Worm (Caenorhabditis elegans) whole organism, L1 larva: ENCODE results near the gene oac-59.

Experiments
- C04F5.9 ChIP-seq: sonication (generic microtip); optimal IDR thresholded peaks from 2 replicates; lab custom pipeline; 2016; ENCODE audit warnings: missing genetic modification characterization, missing compliant biosample characterization
- F16B12.6 ChIP-seq: fragments of 150-350 bp; optimal IDR thresholded peaks from 2 replicates; lab custom pipeline; 2014; ENCODE audit warnings: missing biosample characterization, missing genetic modification characterization
- Y116A8C.19 ChIP-seq: sonication (generic microtip); optimal IDR thresholded peaks from 2 replicates; lab custom pipeline; 2016; ENCODE audit warnings: missing compliant biosample characterization, missing genetic modification characterization, borderline replicate concordance
- aha-1 ChIP-seq: fragments of 150-350 bp; optimal IDR thresholded peaks from 2 replicates; lab custom pipeline; 2014; ENCODE audit warnings: missing biosample characterization, missing genetic modification characterization
- alr-1 ChIP-seq: fragments of 200-800 bp; sonication (Bioruptor generic); optimal IDR thresholded peaks from 2 replicates; lab custom pipeline; 2018; ENCODE audit warnings: borderline replicate concordance, mild to moderate bottlenecking, missing genetic modification characterization, missing compliant biosample characterization
- ceh-63 ChIP-seq: fragments of 200-800 bp; sonication (Bioruptor generic); optimal IDR thresholded peaks from 2 replicates; lab custom pipeline; 2018; ENCODE audit warnings: mild to moderate bottlenecking, missing genetic modification characterization, missing compliant biosample characterization
- ceh-8 ChIP-seq: fragments of 200-800 bp; sonication (Bioruptor generic); optimal IDR thresholded peaks from 2 replicates; lab custom pipeline; 2018; ENCODE audit warnings: mild to moderate bottlenecking, missing genetic modification characterization, moderate library complexity, missing compliant biosample characterization
- ceh-82 ChIP-seq, 3 experiments: fragments of 150-350 bp in 1 of 3; sonication (generic microtip) in 2 of 3; optimal IDR thresholded peaks; 2 replicates each; lab custom pipeline; 2014 to 2017; ENCODE audit warnings: missing biosample characterization in 3 of 3, missing genetic modification characterization in 3 of 3
- ces-1 ChIP-seq: fragments of 150-350 bp; optimal IDR thresholded peaks from 2 replicates; lab custom pipeline; 2014; ENCODE audit warnings: missing biosample characterization, missing genetic modification reagents, missing genetic modification characterization
- dpl-1 ChIP-seq, 3 experiments: fragments of 150-350 bp in 2 of 3; sonication (generic microtip) in 1 of 3; optimal IDR thresholded peaks; 2 replicates each; lab custom pipeline; 2014 to 2017; ENCODE audit warnings: missing biosample characterization in 3 of 3, missing genetic modification characterization in 3 of 3, missing genetic modification reagents in 3 of 3
- efl-1 ChIP-seq, 4 experiments: fragments of 150-350 bp; optimal IDR thresholded peaks in 3 of 4; peaks in 1 of 4; 1 replicate in 1 of 4; 2 replicates in 3 of 4; lab custom pipeline; 2014; ENCODE audit warnings: missing biosample characterization in 2 of 4, missing genetic modification characterization in 2 of 4, missing genetic modification reagents in 2 of 4
- elt-2 ChIP-seq: sonication (generic microtip); optimal IDR thresholded peaks from 2 replicates; lab custom pipeline; 2016; ENCODE audit warnings: missing genetic modification characterization, mild to moderate bottlenecking, inconsistent platforms, missing compliant biosample characterization, missing genetic modification reagents
- elt-3 ChIP-seq, 6 experiments: fragments of 150-350 bp in 1 of 6; sonication (generic microtip); optimal IDR thresholded peaks; 2 replicates each; lab custom pipeline; 2017 to 2018; ENCODE audit warnings: missing biosample characterization in 6 of 6, missing genetic modification characterization in 6 of 6, inconsistent platforms in 1 of 6
- ets-5 ChIP-seq: fragments of 200-800 bp; sonication (Bioruptor generic); IDR thresholded peaks from 2 replicates; pipeline ENCODE4 v1.3.6; 2022; ENCODE audit warnings: missing genetic modification characterization, missing compliant biosample characterization
- fkh-10 ChIP-seq: sonication (generic microtip); optimal IDR thresholded peaks from 2 replicates; lab custom pipeline; 2017; ENCODE audit warnings: missing biosample characterization, missing genetic modification reagents, missing genetic modification characterization
- fkh-4 ChIP-seq: sonication (generic microtip); optimal IDR thresholded peaks from 2 replicates; lab custom pipeline; 2016; ENCODE audit warnings: missing compliant biosample characterization, missing genetic modification characterization, borderline replicate concordance
- hlh-17 ChIP-seq: fragments of 200-800 bp; sonication (Bioruptor generic); optimal IDR thresholded peaks from 2 replicates; lab custom pipeline; 2018; ENCODE audit warnings: missing genetic modification characterization, mild to moderate bottlenecking, missing compliant biosample characterization, moderate library complexity, borderline replicate concordance
- isw-1 ChIP-seq: fragments of 200-800 bp; sonication (Bioruptor generic); IDR thresholded peaks from 2 replicates; pipeline ENCODE4 v1.3.6; 2022; ENCODE audit warnings: missing genetic modification characterization, missing compliant biosample characterization
- lin-15B ChIP-seq: fragments of 150-350 bp; sonication (generic microtip); optimal IDR thresholded peaks from 3 replicates; lab custom pipeline; 2014; ENCODE audit warnings: missing biosample characterization, missing genetic modification characterization
- lin-35 ChIP-seq, 2 experiments: fragments of 150-350 bp; optimal IDR thresholded peaks; 2 replicates each; lab custom pipeline; 2014; ENCODE audit warnings: missing biosample characterization in 2 of 2, missing genetic modification characterization in 2 of 2, missing genetic modification reagents in 2 of 2
- lin-39 ChIP-seq: fragments of 150-350 bp; optimal IDR thresholded peaks from 2 replicates; lab custom pipeline; 2014; ENCODE audit warnings: missing biosample characterization, missing genetic modification reagents, missing genetic modification characterization
- lsy-2 ChIP-seq, 2 experiments: fragments of 150-350 bp; optimal IDR thresholded peaks; 2 replicates each; lab custom pipeline; 2014; ENCODE audit warnings: missing biosample characterization in 2 of 2, missing genetic modification characterization in 2 of 2
- mdl-1 ChIP-seq, 2 experiments: fragments of 150-350 bp; optimal IDR thresholded peaks; 2 replicates each; lab custom pipeline; 2014 to 2017; ENCODE audit warnings: missing biosample characterization in 2 of 2, missing genetic modification characterization in 2 of 2, inconsistent platforms in 1 of 2
- mef-2 ChIP-seq: fragments of 150-350 bp; optimal IDR thresholded peaks from 2 replicates; lab custom pipeline; 2014; ENCODE audit warnings: missing biosample characterization, missing genetic modification characterization
- mep-1 ChIP-seq: fragments of 150-350 bp; optimal IDR thresholded peaks from 2 replicates; lab custom pipeline; 2014; ENCODE audit warnings: missing biosample characterization, missing genetic modification characterization
- nhr-11 ChIP-seq: fragments of 150-350 bp; optimal IDR thresholded peaks from 2 replicates; lab custom pipeline; 2014; ENCODE audit warnings: missing biosample characterization, missing genetic modification characterization
- nhr-12 ChIP-seq: sonication (generic microtip); optimal IDR thresholded peaks from 2 replicates; lab custom pipeline; 2017; ENCODE audit warnings: missing biosample characterization, missing genetic modification characterization
- nhr-20 ChIP-seq: sonication (generic microtip); optimal IDR thresholded peaks from 2 replicates; lab custom pipeline; 2016; ENCODE audit warnings: mild to moderate bottlenecking, missing genetic modification characterization, missing compliant biosample characterization
- nhr-237 ChIP-seq: fragments of 150-350 bp; optimal IDR thresholded peaks from 2 replicates; lab custom pipeline; 2014; ENCODE audit warnings: missing biosample characterization, missing genetic modification characterization
- nhr-28 ChIP-seq: fragments of 150-350 bp; optimal IDR thresholded peaks from 2 replicates; lab custom pipeline; 2014; ENCODE audit warnings: missing biosample characterization, missing genetic modification characterization
- nhr-47 ChIP-seq: sonication (generic microtip); optimal IDR thresholded peaks from 2 replicates; lab custom pipeline; 2016; ENCODE audit warnings: mild to moderate bottlenecking, missing genetic modification characterization, moderate library complexity, missing compliant biosample characterization
- nhr-71 ChIP-seq: sonication (generic microtip); optimal IDR thresholded peaks from 2 replicates; lab custom pipeline; 2016; ENCODE audit warnings: mild to moderate bottlenecking, missing genetic modification characterization, moderate library complexity, missing compliant biosample characterization
- nhr-84 ChIP-seq: sonication (generic microtip); optimal IDR thresholded peaks from 2 replicates; lab custom pipeline; 2017; ENCODE audit warnings: missing biosample characterization, missing genetic modification characterization
- nhr-85 ChIP-seq: sonication (generic microtip); peaks from one replicate; lab custom pipeline; 2016; ENCODE audit warnings: missing genetic modification characterization, inconsistent platforms, missing compliant biosample characterization
- pax-3 ChIP-seq: fragments of 200-800 bp; sonication (Bioruptor generic); optimal IDR thresholded peaks from 2 replicates; lab custom pipeline; 2018; ENCODE audit warnings: mild to moderate bottlenecking, missing genetic modification characterization, moderate library complexity, missing compliant biosample characterization
- pqm-1 ChIP-seq: sonication (generic microtip); optimal IDR thresholded peaks from 3 replicates; lab custom pipeline; 2017; ENCODE audit warnings: missing biosample characterization, missing genetic modification characterization
- rnt-1 ChIP-seq: sonication (generic microtip); optimal IDR thresholded peaks from 2 replicates; lab custom pipeline; 2016; ENCODE audit warnings: mild to moderate bottlenecking, missing genetic modification characterization, moderate library complexity, missing compliant biosample characterization
- snpc-4 ChIP-seq: fragments of 150-350 bp; optimal IDR thresholded peaks from 2 replicates; lab custom pipeline; 2014; ENCODE audit warnings: missing biosample characterization, missing genetic modification characterization
- snu-23 ChIP-seq: sonication (generic microtip); optimal IDR thresholded peaks from 2 replicates; lab custom pipeline; 2016; ENCODE audit warnings: missing genetic modification characterization, missing compliant biosample characterization
- sox-4 ChIP-seq: sonication (generic microtip); optimal IDR thresholded peaks from 2 replicates; lab custom pipeline; 2016; ENCODE audit warnings: missing genetic modification characterization, missing compliant biosample characterization
- sptf-1 ChIP-seq: fragments of 150-350 bp; optimal IDR thresholded peaks from 2 replicates; lab custom pipeline; 2014; ENCODE audit warnings: missing biosample characterization, missing genetic modification characterization
- sup-37 ChIP-seq: fragments of 200-800 bp; sonication (Bioruptor generic); optimal IDR thresholded peaks from 2 replicates; lab custom pipeline; 2018; ENCODE audit warnings: mild to moderate bottlenecking, missing genetic modification characterization, missing compliant biosample characterization
- swsn-7 ChIP-seq: sonication (generic microtip); optimal IDR thresholded peaks from 2 replicates; lab custom pipeline; 2016; ENCODE audit warnings: missing genetic modification characterization, missing compliant biosample characterization
- tlp-1 ChIP-seq: fragments of 150-350 bp; optimal IDR thresholded peaks from 2 replicates; lab custom pipeline; 2014; ENCODE audit warnings: missing biosample characterization, missing genetic modification characterization
- unc-30 ChIP-seq: sonication (generic microtip); optimal IDR thresholded peaks from 2 replicates; lab custom pipeline; 2017; ENCODE audit warnings: missing biosample characterization, missing genetic modification characterization
- zag-1 ChIP-seq: fragments of 150-350 bp; optimal IDR thresholded peaks from 2 replicates; lab custom pipeline; 2014; ENCODE audit warnings: missing biosample characterization, missing genetic modification characterization
- zip-4 ChIP-seq: fragments of 200-800 bp; sonication (Bioruptor generic); optimal IDR thresholded peaks from 2 replicates; lab custom pipeline; 2018; ENCODE audit warnings: mild to moderate bottlenecking, missing genetic modification characterization, moderate library complexity, missing compliant biosample characterization
- ztf-11 ChIP-seq, 2 experiments: sonication (generic microtip); optimal IDR thresholded peaks; 2 replicates each; lab custom pipeline; 2016 to 2017; ENCODE audit warnings: missing genetic modification characterization in 2 of 2, missing biosample characterization in 1 of 2, missing compliant biosample characterization in 1 of 2
- ztf-4 ChIP-seq: fragments of 150-350 bp; optimal IDR thresholded peaks from 2 replicates; lab custom pipeline; 2014; ENCODE audit warnings: missing biosample characterization, missing genetic modification characterization

oac-59 gene

DNA sequence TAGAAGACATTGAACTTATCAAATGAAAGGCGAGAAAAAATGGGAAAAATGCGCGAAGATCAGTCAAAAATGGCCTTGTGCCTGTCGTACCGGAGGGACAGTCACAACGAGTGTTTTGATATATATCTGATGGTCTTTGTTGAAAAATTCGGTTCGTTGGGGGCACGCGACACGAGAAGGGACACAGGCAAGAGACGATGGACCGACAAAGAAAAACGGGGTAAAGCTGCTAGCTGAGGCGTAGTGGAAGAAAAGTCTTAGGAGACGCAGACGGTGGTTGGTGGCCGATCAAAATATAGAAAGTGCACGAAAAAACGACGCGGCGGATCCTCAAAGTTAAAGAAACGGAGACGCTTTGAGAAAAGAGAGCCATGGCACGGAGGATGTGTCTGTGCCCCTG is 34.2 kb upstream of the oac-59 start (continued):
- TF ChIP-seq lin-15B (tag; lab: Kevin White, UChicago) (no peak), nhr-12 (no peak), elt-3 (tag; optimal IDR thresholded peaks at IDR 0.05; lab: Kevin White, UChicago) (no peak), sox-4 (tag; lab: Kevin White, UChicago) (no peak), ceh-82 (tag; optimal IDR thresholded peaks at IDR 0.05; lab: Kevin White, UChicago) (peak in 1 of 3 experiments; percentile 44), fkh-4 (tag; lab: Kevin White, UChicago) (no peak), ces-1 (GFP tag; lab: Kevin White, UChicago) (no peak), ztf-11 (tag; optimal IDR thresholded peaks at IDR 0.05; lab: Kevin White, UChicago) (no peak), fkh-10 (GFP tag; lab: Kevin White, UChicago) (no peak), sptf-1 (tag; lab: Kevin White, UChicago) (no peak), unc-30 (tag; lab: Kevin White, UChicago) (no peak), nhr-71 (tag; lab: Kevin White, UChicago) (peak; percentile 60), lin-39 (tag; lab: Kevin White, UChicago) (no peak), snpc-4 (no peak), pqm-1 (no peak), alr-1 (no peak), rnt-1 (tag; lab: Kevin White, UChicago) (peak; percentile 54), ceh-63 (GFP tag; lab: Kevin White, UChicago) (no peak), nhr-85 (tag; lab: Kevin White, UChicago) (no peak), hlh-17 (GFP tag; lab: Kevin White, UChicago) (no peak), nhr-84 (tag; lab: Kevin White, UChicago) (no peak), mdl-1 (tag; optimal IDR thresholded peaks at IDR 0.05; lab: Kevin White, UChicago) (peak in 1 of 2 experiments; percentile 39), ceh-8 (no peak), ets-5 (no peak), C04F5.9 (tag; lab: Kevin White, UChicago) (no peak), snu-23 (GFP tag; lab: Kevin White, UChicago) (peak; percentile 34), dpl-1 (GFP tag; optimal IDR thresholded peaks at IDR 0.05; lab: Kevin White, UChicago) (peak in 2 of 3 experiments; percentile 1 to 36), Y116A8C.19 (tag; lab: Kevin White, UChicago) (no peak), tlp-1 (tag; lab: Kevin White, UChicago) (no peak), aha-1 (tag; lab: Kevin White, UChicago) (no peak)

DNA sequence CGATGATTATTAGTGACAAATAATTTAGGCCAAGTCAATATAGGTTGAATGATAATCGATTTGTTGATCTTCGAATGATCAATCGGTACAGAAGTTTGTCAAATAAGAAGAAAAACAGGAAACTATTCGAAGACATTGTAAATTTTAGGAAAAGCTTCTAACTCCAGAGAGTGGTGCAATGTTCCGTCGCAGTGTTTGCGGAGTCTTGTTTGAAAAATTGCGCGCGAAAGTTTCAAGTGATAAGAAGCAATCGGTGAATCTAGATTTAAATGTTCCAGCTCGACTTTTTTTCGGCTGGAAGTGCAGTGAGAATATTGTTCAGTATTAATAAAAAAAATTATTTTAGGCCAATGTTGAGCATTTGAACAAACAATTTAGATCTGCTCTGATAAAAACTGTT is 33.6 kb upstream of the oac-59 start:
- TF ChIP-seq nhr-237 (tag; lab: Kevin White, UChicago) (no peak), nhr-71 (tag; lab: Kevin White, UChicago) (peak; percentile 21), sup-37 (GFP tag; lab: Kevin White, UChicago) (no peak), fkh-10 (GFP tag; lab: Kevin White, UChicago) (no peak), mep-1 (peak; percentile 19), aha-1 (tag; lab: Kevin White, UChicago) (no peak), nhr-84 (tag; lab: Kevin White, UChicago) (no peak), lsy-2 (tag; optimal IDR thresholded peaks at IDR 0.05; lab: Kevin White, UChicago) (peak; percentile 25 to 43), efl-1 (optimal IDR thresholded peaks at IDR 0.05; lab: Kevin White, UChicago) (peak; percentile 73 to 81), efl-1 (GFP tag; optimal IDR thresholded peaks at IDR 0.05 in 1 of 2; lab: Kevin White, UChicago) (peak; percentile 84 to 98), zip-4 (GFP tag; lab: Kevin White, UChicago) (no peak), mef-2 (no peak), snpc-4 (no peak), F16B12.6 (peak; percentile 80), nhr-11 (tag; lab: Kevin White, UChicago) (no peak), zag-1 (no peak), swsn-7 (tag; lab: Kevin White, UChicago) (peak; percentile 3), elt-2 (tag; lab: Kevin White, UChicago) (no peak), ceh-63 (GFP tag; lab: Kevin White, UChicago) (no peak), pax-3 (tag; lab: Kevin White, UChicago) (no peak), nhr-28 (tag; lab: Kevin White, UChicago) (no peak), isw-1 (GFP tag; lab: Robert Waterston, UW) (no peak), nhr-47 (tag; lab: Kevin White, UChicago) (peak; percentile 24), elt-3 (tag; optimal IDR thresholded peaks at IDR 0.05; lab: Kevin White, UChicago) (no peak), lin-15B (tag; lab: Kevin White, UChicago) (no peak), lin-35 (GFP tag; optimal IDR thresholded peaks at IDR 0.05; lab: Kevin White, UChicago) (peak; percentile 74 to 82), rnt-1 (tag; lab: Kevin White, UChicago) (peak; percentile 26), ztf-4 (tag; lab: Kevin White, UChicago) (no peak), dpl-1 (GFP tag; optimal IDR thresholded peaks at IDR 0.05; lab: Kevin White, UChicago) (peak; percentile 73 to 86 (median 85)), nhr-20 (no peak), hlh-17 (GFP tag; lab: Kevin White, UChicago) (no peak)
